Worm (Caenorhabditis elegans) whole organism, early embryonic: ENCODE results near the gene cdh-3.

Source experiments
- B0310.2 ChIP-seq: sonication (generic microtip); optimal IDR thresholded peaks from 2 replicates; lab custom pipeline; 2016; ENCODE audit warnings: mild to moderate bottlenecking, missing genetic modification characterization, missing compliant biosample characterization
- F13C5.2 ChIP-seq: sonication (generic microtip); optimal IDR thresholded peaks from 2 replicates; lab custom pipeline; 2017; ENCODE audit warnings: mild to moderate bottlenecking, missing genetic modification characterization, inconsistent platforms, missing compliant biosample characterization
- aly-1 ChIP-seq: sonication (generic microtip); optimal IDR thresholded peaks from 2 replicates; lab custom pipeline; 2016; ENCODE audit warnings: missing genetic modification characterization, missing compliant biosample characterization
- ama-1 ChIP-seq: fragments of 150-350 bp; optimal IDR thresholded peaks from 2 replicates; lab custom pipeline; 2014
- ceh-13 ChIP-seq: fragments of 200-800 bp; sonication (Bioruptor generic); optimal IDR thresholded peaks from 2 replicates; lab custom pipeline; 2018; ENCODE audit warnings: mild to moderate bottlenecking, missing genetic modification characterization, missing compliant biosample characterization
- ceh-36 ChIP-seq: sonication (generic microtip); optimal IDR thresholded peaks from 2 replicates; lab custom pipeline; 2016; ENCODE audit warnings: missing genetic modification characterization, inconsistent platforms, missing compliant biosample characterization
- ets-7 ChIP-seq: sonication (generic microtip); optimal IDR thresholded peaks from 2 replicates; lab custom pipeline; 2016; ENCODE audit warnings: missing genotype, missing genetic modification characterization, missing compliant biosample characterization
- flt-1 ChIP-seq: fragments of 200-800 bp; sonication (Bioruptor generic); IDR thresholded peaks from 2 replicates; pipeline ENCODE4 v1.3.6; 2022; ENCODE audit warnings: missing genetic modification characterization, missing compliant biosample characterization
- hmbx-1 ChIP-seq: sonication (generic microtip); optimal IDR thresholded peaks from 2 replicates; lab custom pipeline; 2016; ENCODE audit warnings: mild to moderate bottlenecking, missing genetic modification characterization, missing compliant biosample characterization
- hmg-4 ChIP-seq: fragments of 200-800 bp; sonication (Bioruptor generic); optimal IDR thresholded peaks from 2 replicates; lab custom pipeline; 2018; ENCODE audit warnings: mild to moderate bottlenecking, missing genetic modification characterization, missing compliant biosample characterization
- hnd-1 ChIP-seq: sonication (generic microtip); optimal IDR thresholded peaks from 2 replicates; lab custom pipeline; 2016; ENCODE audit warnings: missing genetic modification characterization, missing compliant biosample characterization
- pes-1 ChIP-seq: fragments of 200-800 bp; sonication (Bioruptor generic); IDR thresholded peaks from 2 replicates; pipeline ENCODE4 v1.3.6; 2022; ENCODE audit warnings: missing genetic modification reagents, missing genetic modification characterization, missing compliant biosample characterization
- scrt-1 ChIP-seq: fragments of 200-800 bp; sonication (Bioruptor generic); IDR thresholded peaks from 2 replicates; pipeline ENCODE4 v1.3.6; 2022; ENCODE audit warnings: missing genetic modification characterization, missing compliant biosample characterization
- sea-1 ChIP-seq: fragments of 200-800 bp; sonication (Bioruptor generic); conservative IDR thresholded peaks from 2 replicates; pipeline ENCODE4 v1.3.6; 2022; ENCODE audit warnings: missing genetic modification characterization, missing compliant biosample characterization
- tbx-11 ChIP-seq: fragments of 200-800 bp; sonication (Bioruptor generic); IDR thresholded peaks from 2 replicates; pipeline ENCODE4 v1.3.6; 2022; ENCODE audit warnings: missing genetic modification characterization, missing compliant biosample characterization
- tbx-37 ChIP-seq: fragments of 200-800 bp; sonication (Bioruptor generic); conservative IDR thresholded peaks from 2 replicates; pipeline ENCODE4 v1.3.6; 2022; ENCODE audit warnings: missing genetic modification reagents, missing genetic modification characterization, missing compliant biosample characterization
- tra-4 ChIP-seq: sonication (generic microtip); optimal IDR thresholded peaks from 2 replicates; lab custom pipeline; 2017; ENCODE audit warnings: missing genetic modification characterization, missing compliant biosample characterization

The cdh-3 gene

DNA sequence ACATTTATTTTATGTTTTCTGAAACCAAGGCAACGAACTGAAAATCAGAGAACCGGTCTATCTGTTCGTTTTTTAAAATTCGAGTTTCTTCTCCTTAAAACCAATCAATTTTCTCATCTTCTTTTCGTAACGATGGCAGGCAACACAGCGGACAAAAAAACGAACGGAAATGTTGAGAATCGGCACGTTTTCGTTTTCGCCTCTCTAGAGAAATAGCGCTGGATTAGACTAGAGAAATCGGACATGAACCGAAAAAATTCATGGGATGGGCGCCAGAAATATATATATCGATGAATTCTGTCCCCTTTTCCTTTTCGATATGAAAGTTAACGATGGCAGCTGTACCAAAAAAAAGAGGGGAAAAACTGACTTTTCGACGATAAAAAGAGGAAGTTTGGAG is 31.8 kb downstream of the cdh-3 start:
- no peak for TF ChIP-seq tbx-11 (GFP tag; lab: Robert Waterston, UW)
- no peak for TF ChIP-seq F13C5.2 (tag; lab: Kevin White, UChicago)
- TF ChIP-seq B0310.2 (tag; lab: Kevin White, UChicago): no peak
- no peak for TF ChIP-seq flt-1
- TF ChIP-seq ets-7 (tag; lab: Kevin White, UChicago): no peak
- TF ChIP-seq scrt-1 (GFP tag; lab: Robert Waterston, UW): no peak
- TF ChIP-seq tra-4 (tag; lab: Kevin White, UChicago): no peak

DNA sequence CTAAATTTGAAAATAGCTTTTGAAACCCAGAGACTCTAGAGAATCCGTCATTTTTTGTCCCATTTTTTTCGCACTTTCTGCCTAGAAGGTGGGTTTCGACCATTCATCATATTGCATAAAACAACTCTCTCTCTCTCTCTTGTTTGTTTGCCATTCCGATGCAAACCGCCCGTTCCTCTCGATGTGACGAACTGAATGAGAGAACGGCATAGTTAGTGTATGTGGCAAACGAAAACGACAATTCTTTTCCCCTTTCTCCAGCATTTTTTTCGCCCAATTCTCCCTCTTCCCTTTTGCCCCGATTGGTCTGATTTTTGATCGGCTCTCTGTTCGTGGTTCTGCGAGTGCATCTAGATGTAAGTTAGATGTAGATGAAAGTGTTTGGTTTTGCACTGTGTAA is 32.7 kb downstream of the cdh-3 start:
- TF ChIP-seq hnd-1 (no peak), hmbx-1 (no peak), tbx-11 (GFP tag; lab: Robert Waterston, UW) (no peak), flt-1 (no peak), ama-1 (lab: Kevin White, UChicago) (no peak), ceh-36 (tag; lab: Kevin White, UChicago) (no peak), sea-1 (GFP tag; lab: Robert Waterston, UW) (no peak), pes-1 (no peak), tra-4 (tag; lab: Kevin White, UChicago) (no peak), tbx-37 (GFP tag; lab: Robert Waterston, UW) (no peak), scrt-1 (GFP tag; lab: Robert Waterston, UW) (no peak), B0310.2 (tag; lab: Kevin White, UChicago) (no peak), ets-7 (tag; lab: Kevin White, UChicago) (no peak), aly-1 (no peak)

DNA sequence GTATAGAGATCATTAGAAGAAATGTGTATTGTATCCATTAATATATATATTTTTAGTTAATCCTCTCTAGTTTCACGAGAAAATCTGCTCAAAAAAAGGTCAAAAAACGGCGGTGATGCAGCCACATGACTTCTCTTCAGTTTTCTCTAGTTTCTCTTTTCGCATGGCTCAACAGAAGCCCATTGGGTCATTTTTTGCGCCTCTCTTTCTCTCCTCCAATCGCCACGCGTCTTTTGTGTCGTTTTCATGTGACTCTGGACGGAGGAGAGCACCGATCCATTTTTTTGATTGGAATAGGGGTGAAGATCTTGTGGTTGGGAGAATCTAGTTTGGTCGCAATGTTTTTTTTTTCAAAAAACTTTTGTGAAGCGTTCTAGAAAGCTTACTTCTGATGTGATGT is 33.4 kb downstream of the cdh-3 start:
- no peak for TF ChIP-seq hmg-4 (GFP tag; lab: Kevin White, UChicago)
- no peak for TF ChIP-seq flt-1
- no peak for TF ChIP-seq F13C5.2 (tag; lab: Kevin White, UChicago)
- no peak for TF ChIP-seq hmbx-1
- TF ChIP-seq tra-4 (tag; lab: Kevin White, UChicago): no peak
- TF ChIP-seq scrt-1 (GFP tag; lab: Robert Waterston, UW): no peak
- TF ChIP-seq ceh-13 (GFP tag; lab: Kevin White, UChicago): no peak
- no peak for TF ChIP-seq sea-1 (GFP tag; lab: Robert Waterston, UW)
- TF ChIP-seq hnd-1: no peak
- TF ChIP-seq tbx-11 (GFP tag; lab: Robert Waterston, UW): no peak
- no peak for TF ChIP-seq ceh-36 (tag; lab: Kevin White, UChicago)
- TF ChIP-seq pes-1: no peak
- TF ChIP-seq aly-1: no peak
- TF ChIP-seq ama-1 (lab: Kevin White, UChicago): no peak
- no peak for TF ChIP-seq B0310.2 (tag; lab: Kevin White, UChicago)

DNA sequence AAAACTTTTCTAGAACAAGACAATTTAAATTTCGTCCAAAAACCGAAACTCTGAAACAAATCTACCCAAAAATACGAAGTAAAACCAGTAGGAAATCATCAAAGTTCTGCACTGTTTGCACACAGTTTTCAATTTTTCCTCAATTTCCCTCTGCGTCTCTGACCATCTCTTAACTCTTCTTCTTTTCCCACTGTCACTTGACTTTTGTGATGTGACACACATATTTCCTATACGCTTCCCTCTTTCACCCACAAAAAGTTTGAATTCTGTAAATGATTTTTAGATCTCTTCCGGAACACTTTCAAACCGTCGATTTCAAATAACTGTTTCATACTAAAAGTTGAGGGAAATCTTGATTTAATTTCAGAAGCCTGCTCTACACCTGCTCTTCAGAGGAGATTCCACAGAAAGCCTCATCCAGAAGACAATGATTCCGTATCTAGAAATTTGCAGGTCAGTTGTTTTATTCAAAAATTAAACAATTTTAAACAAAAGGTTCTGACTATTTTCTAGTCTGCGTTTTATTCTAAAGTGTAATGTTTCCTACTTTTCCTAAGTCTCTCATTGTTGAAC is 34.8 kb downstream of the cdh-3 start, which contains the start of gene ncl-1:
ncl-1 (plus strand) TSS at position 366 of the 573 bp plus-strand sequence.
- no peak for TF ChIP-seq aly-1

DNA sequence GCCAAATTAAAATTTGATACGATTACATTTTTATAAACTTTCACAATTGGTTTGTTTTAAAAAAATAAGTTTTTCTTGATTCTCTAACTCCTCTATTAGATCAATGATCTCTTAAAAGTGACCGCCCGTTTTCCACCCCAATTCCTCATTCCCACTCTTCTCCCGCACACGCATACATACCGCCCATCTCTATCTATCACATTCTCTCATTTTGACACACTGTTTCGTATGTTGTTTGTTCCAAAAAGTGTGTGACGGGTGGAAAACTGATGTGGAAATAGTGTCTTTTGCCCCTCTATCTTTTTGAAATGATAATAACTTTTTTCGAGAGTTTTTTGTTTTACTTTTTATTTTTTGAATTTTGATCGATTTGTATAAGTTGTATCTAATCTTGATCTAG is 35.9 kb downstream of the cdh-3 start:
- no peak for TF ChIP-seq hmbx-1
- no peak for TF ChIP-seq ets-7 (tag; lab: Kevin White, UChicago)
- TF ChIP-seq B0310.2 (tag; lab: Kevin White, UChicago): no peak

DNA sequence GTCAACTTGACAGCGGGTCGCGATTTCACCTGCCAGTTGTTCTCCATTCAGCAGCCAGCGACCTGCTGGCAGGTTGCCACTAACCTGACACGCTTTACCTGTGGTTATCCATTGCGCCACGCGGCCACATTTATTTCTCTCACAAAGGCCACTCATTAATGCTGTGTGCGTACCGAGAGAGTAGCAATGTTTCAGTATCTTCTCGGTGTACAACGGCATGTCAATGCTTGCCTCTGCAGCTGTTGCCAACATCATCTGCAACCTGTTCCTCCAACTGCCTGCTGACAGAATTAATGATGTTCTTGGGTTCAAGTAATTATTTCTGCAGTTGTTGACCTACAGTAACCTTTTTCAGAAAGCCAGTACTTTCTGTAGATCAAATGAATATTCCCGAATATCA is 37.7 kb downstream of the cdh-3 start:
- TF ChIP-seq ets-7 (tag; lab: Kevin White, UChicago) (no peak), hmg-4 (GFP tag; lab: Kevin White, UChicago) (no peak), flt-1 (no peak), ceh-36 (tag; lab: Kevin White, UChicago) (no peak), ama-1 (lab: Kevin White, UChicago) (no peak), hnd-1 (no peak), tra-4 (tag; lab: Kevin White, UChicago) (no peak), B0310.2 (tag; lab: Kevin White, UChicago) (no peak), F13C5.2 (tag; lab: Kevin White, UChicago) (no peak), pes-1 (no peak), ceh-13 (GFP tag; lab: Kevin White, UChicago) (no peak), hmbx-1 (no peak), sea-1 (GFP tag; lab: Robert Waterston, UW) (no peak), tbx-37 (GFP tag; lab: Robert Waterston, UW) (no peak), aly-1 (no peak), tbx-11 (GFP tag; lab: Robert Waterston, UW) (no peak)

DNA sequence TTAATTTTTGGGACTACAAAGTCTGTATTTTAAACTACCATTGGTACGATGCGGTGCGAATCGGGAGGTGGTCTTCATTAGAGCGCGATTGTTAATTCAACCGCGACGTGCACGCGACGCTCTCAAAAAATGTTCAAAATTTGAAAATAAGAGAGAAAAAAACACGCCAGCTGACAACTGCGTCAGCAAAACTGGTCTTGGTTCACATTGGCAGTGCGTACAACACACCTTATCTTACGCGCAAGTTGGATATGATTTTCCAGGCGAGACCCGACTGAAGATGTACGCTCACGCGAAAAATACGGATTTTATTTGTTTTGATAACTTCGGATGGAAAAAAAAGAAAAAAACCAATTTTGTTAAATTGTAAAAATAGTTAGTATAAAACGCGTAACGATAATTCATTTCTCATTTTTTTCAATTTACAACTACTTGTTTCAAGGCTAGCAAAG is 42.3 kb downstream of the cdh-3 start, which contains the start of gene C03B8.3:
C03B8.3 (plus strand) TSS at position 402 of the 452 bp plus-strand sequence.
- TF ChIP-seq tra-4 (tag; lab: Kevin White, UChicago): no peak
- no peak for TF ChIP-seq pes-1
- TF ChIP-seq aly-1: no peak
- TF ChIP-seq ceh-13 (GFP tag; lab: Kevin White, UChicago): no peak
- no peak for TF ChIP-seq ceh-36 (tag; lab: Kevin White, UChicago)
- TF ChIP-seq ama-1 (lab: Kevin White, UChicago): no peak
- no peak for TF ChIP-seq tbx-11 (GFP tag; lab: Robert Waterston, UW)
- TF ChIP-seq flt-1: no peak
- TF ChIP-seq scrt-1 (GFP tag; lab: Robert Waterston, UW): no peak

DNA sequence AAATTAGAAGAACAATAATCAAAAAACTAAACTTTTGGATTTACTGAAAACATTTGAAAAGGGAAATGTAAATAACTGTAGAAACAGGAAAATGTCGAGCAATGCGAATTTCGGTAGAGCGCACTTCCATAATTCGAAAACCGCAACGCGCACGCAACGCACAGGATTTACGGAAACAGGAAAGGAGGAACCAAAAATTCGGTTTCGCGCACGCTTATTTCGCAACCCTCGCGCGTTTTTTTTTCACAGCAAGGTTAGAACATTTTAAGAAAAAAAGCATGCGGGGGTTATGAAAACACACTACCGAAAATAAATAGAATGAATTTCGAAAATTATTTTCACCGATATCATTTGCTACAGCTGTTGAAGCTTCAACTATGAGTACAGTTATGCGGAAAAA is 42.8 kb downstream of the cdh-3 start:
- TF ChIP-seq B0310.2 (tag; lab: Kevin White, UChicago) (no peak), ceh-36 (tag; lab: Kevin White, UChicago) (no peak), aly-1 (no peak), flt-1 (no peak), scrt-1 (GFP tag; lab: Robert Waterston, UW) (no peak), sea-1 (GFP tag; lab: Robert Waterston, UW) (no peak), tbx-11 (GFP tag; lab: Robert Waterston, UW) (no peak), F13C5.2 (tag; lab: Kevin White, UChicago) (no peak), ets-7 (tag; lab: Kevin White, UChicago) (no peak), hmbx-1 (no peak), tbx-37 (GFP tag; lab: Robert Waterston, UW) (no peak), ceh-13 (GFP tag; lab: Kevin White, UChicago) (no peak), tra-4 (tag; lab: Kevin White, UChicago) (no peak), hmg-4 (GFP tag; lab: Kevin White, UChicago) (no peak)
